Worm (Caenorhabditis elegans) whole organism, L1 larva: ENCODE measurements around the gene sma-10.

Experiments
- C04F5.9 ChIP-seq: sonication (generic microtip); optimal IDR thresholded peaks from 2 replicates; lab custom pipeline; 2016; ENCODE audit warnings: missing genetic modification characterization, missing compliant biosample characterization
- C16A3.4 ChIP-seq: fragments of 150-350 bp; optimal IDR thresholded peaks from 2 replicates; lab custom pipeline; 2014; ENCODE audit warnings: missing biosample characterization, missing genetic modification characterization
- C34B4.2 ChIP-seq: sonication (generic microtip); optimal IDR thresholded peaks from 2 replicates; lab custom pipeline; 2017; ENCODE audit warnings: mild to moderate bottlenecking, missing genetic modification characterization, missing compliant biosample characterization
- alr-1 ChIP-seq: fragments of 200-800 bp; sonication (Bioruptor generic); optimal IDR thresholded peaks from 2 replicates; lab custom pipeline; 2018; ENCODE audit warnings: borderline replicate concordance, mild to moderate bottlenecking, missing genetic modification characterization, missing compliant biosample characterization
- aly-2 ChIP-seq: fragments of 150-350 bp; optimal IDR thresholded peaks from 2 replicates; lab custom pipeline; 2014; ENCODE audit warnings: missing biosample characterization, missing genetic modification characterization
- ama-1 ChIP-seq: fragments of 150-350 bp; optimal IDR thresholded peaks from 2 replicates; lab custom pipeline; 2014
- blmp-1 ChIP-seq: fragments of 150-350 bp; optimal IDR thresholded peaks from 2 replicates; lab custom pipeline; 2014; ENCODE audit warnings: missing biosample characterization, missing genetic modification characterization
- ceh-82 ChIP-seq, 3 experiments: fragments of 150-350 bp in 1 of 3; sonication (generic microtip) in 2 of 3; optimal IDR thresholded peaks; 2 replicates each; lab custom pipeline; 2014 to 2017; ENCODE audit warnings: missing biosample characterization in 3 of 3, missing genetic modification characterization in 3 of 3
- ceh-90 ChIP-seq: sonication (generic microtip); optimal IDR thresholded peaks from 2 replicates; lab custom pipeline; 2016; ENCODE audit warnings: missing genetic modification characterization, missing compliant biosample characterization
- dpl-1 ChIP-seq, 3 experiments: fragments of 150-350 bp in 2 of 3; sonication (generic microtip) in 1 of 3; optimal IDR thresholded peaks; 2 replicates each; lab custom pipeline; 2014 to 2017; ENCODE audit warnings: missing biosample characterization in 3 of 3, missing genetic modification characterization in 3 of 3, missing genetic modification reagents in 3 of 3
- dsc-1 ChIP-seq: sonication (generic microtip); optimal IDR thresholded peaks from 2 replicates; lab custom pipeline; 2016; ENCODE audit warnings: mild to moderate bottlenecking, missing genetic modification characterization, missing compliant biosample characterization
- efl-1 ChIP-seq, 4 experiments: fragments of 150-350 bp; optimal IDR thresholded peaks in 3 of 4; peaks in 1 of 4; 1 replicate in 1 of 4; 2 replicates in 3 of 4; lab custom pipeline; 2014; ENCODE audit warnings: missing biosample characterization in 2 of 4, missing genetic modification characterization in 2 of 4, missing genetic modification reagents in 2 of 4
- elt-2 ChIP-seq: sonication (generic microtip); optimal IDR thresholded peaks from 2 replicates; lab custom pipeline; 2016; ENCODE audit warnings: missing genetic modification characterization, mild to moderate bottlenecking, inconsistent platforms, missing compliant biosample characterization, missing genetic modification reagents
- fkh-10 ChIP-seq: sonication (generic microtip); optimal IDR thresholded peaks from 2 replicates; lab custom pipeline; 2017; ENCODE audit warnings: missing biosample characterization, missing genetic modification reagents, missing genetic modification characterization
- fkh-8 ChIP-seq: sonication (generic microtip); optimal IDR thresholded peaks from 2 replicates; lab custom pipeline; 2016; ENCODE audit warnings: mild to moderate bottlenecking, missing genetic modification characterization, missing compliant biosample characterization
- fos-1 ChIP-seq: fragments of 150-350 bp; optimal IDR thresholded peaks from 2 replicates; lab custom pipeline; 2014; ENCODE audit warnings: missing biosample characterization, missing genetic modification characterization
- grh-1 ChIP-seq: fragments of 200-800 bp; sonication (Bioruptor generic); IDR thresholded peaks from 2 replicates; pipeline ENCODE4 v1.3.6; 2022; ENCODE audit warnings: missing genetic modification reagents, missing genetic modification characterization, missing compliant biosample characterization
- hlh-17 ChIP-seq: fragments of 200-800 bp; sonication (Bioruptor generic); optimal IDR thresholded peaks from 2 replicates; lab custom pipeline; 2018; ENCODE audit warnings: missing genetic modification characterization, mild to moderate bottlenecking, missing compliant biosample characterization, moderate library complexity, borderline replicate concordance
- hlh-4 ChIP-seq: sonication (generic microtip); optimal IDR thresholded peaks from 2 replicates; lab custom pipeline; 2016; ENCODE audit warnings: mild to moderate bottlenecking, missing genetic modification characterization, missing compliant biosample characterization
- hpl-2 ChIP-seq: fragments of 150-350 bp; optimal IDR thresholded peaks from 2 replicates; lab custom pipeline; 2014; ENCODE audit warnings: missing biosample characterization, missing genetic modification reagents, missing genetic modification characterization
- irx-1 ChIP-seq: sonication (generic microtip); optimal IDR thresholded peaks from 2 replicates; lab custom pipeline; 2016; ENCODE audit warnings: missing genetic modification characterization, missing compliant biosample characterization
- isw-1 ChIP-seq: fragments of 200-800 bp; sonication (Bioruptor generic); IDR thresholded peaks from 2 replicates; pipeline ENCODE4 v1.3.6; 2022; ENCODE audit warnings: missing genetic modification characterization, missing compliant biosample characterization
- jun-1 ChIP-seq: fragments of 150-350 bp; optimal IDR thresholded peaks from 2 replicates; lab custom pipeline; 2014; ENCODE audit warnings: missing biosample characterization, missing genetic modification reagents, missing genetic modification characterization
- lin-13 ChIP-seq: fragments of 150-350 bp; optimal IDR thresholded peaks from 2 replicates; lab custom pipeline; 2014; ENCODE audit warnings: missing biosample characterization, missing genetic modification reagents, missing genetic modification characterization
- lir-3 ChIP-seq: sonication (generic microtip); optimal IDR thresholded peaks from 2 replicates; lab custom pipeline; 2016; ENCODE audit warnings: mild to moderate bottlenecking, missing genetic modification characterization, moderate library complexity, missing compliant biosample characterization; ENCODE audit not compliant: poor library complexity
- lsy-2 ChIP-seq, 2 experiments: fragments of 150-350 bp; optimal IDR thresholded peaks; 2 replicates each; lab custom pipeline; 2014; ENCODE audit warnings: missing biosample characterization in 2 of 2, missing genetic modification characterization in 2 of 2
- mdl-1 ChIP-seq, 2 experiments: fragments of 150-350 bp; optimal IDR thresholded peaks; 2 replicates each; lab custom pipeline; 2014 to 2017; ENCODE audit warnings: missing biosample characterization in 2 of 2, missing genetic modification characterization in 2 of 2, inconsistent platforms in 1 of 2
- nhr-11 ChIP-seq: fragments of 150-350 bp; optimal IDR thresholded peaks from 2 replicates; lab custom pipeline; 2014; ENCODE audit warnings: missing biosample characterization, missing genetic modification characterization
- nhr-12 ChIP-seq: sonication (generic microtip); optimal IDR thresholded peaks from 2 replicates; lab custom pipeline; 2017; ENCODE audit warnings: missing biosample characterization, missing genetic modification characterization
- nhr-20 ChIP-seq: sonication (generic microtip); optimal IDR thresholded peaks from 2 replicates; lab custom pipeline; 2016; ENCODE audit warnings: mild to moderate bottlenecking, missing genetic modification characterization, missing compliant biosample characterization
- nhr-237 ChIP-seq: fragments of 150-350 bp; optimal IDR thresholded peaks from 2 replicates; lab custom pipeline; 2014; ENCODE audit warnings: missing biosample characterization, missing genetic modification characterization
- nhr-28 ChIP-seq: fragments of 150-350 bp; optimal IDR thresholded peaks from 2 replicates; lab custom pipeline; 2014; ENCODE audit warnings: missing biosample characterization, missing genetic modification characterization
- nhr-47 ChIP-seq: sonication (generic microtip); optimal IDR thresholded peaks from 2 replicates; lab custom pipeline; 2016; ENCODE audit warnings: mild to moderate bottlenecking, missing genetic modification characterization, moderate library complexity, missing compliant biosample characterization
- nhr-76 ChIP-seq: sonication (generic microtip); optimal IDR thresholded peaks from 2 replicates; lab custom pipeline; 2017; ENCODE audit warnings: missing biosample characterization, missing genetic modification characterization
- nhr-77 ChIP-seq: fragments of 150-350 bp; optimal IDR thresholded peaks from 2 replicates; lab custom pipeline; 2014; ENCODE audit warnings: missing biosample characterization, missing genetic modification characterization
- nhr-90 ChIP-seq: sonication (generic microtip); optimal IDR thresholded peaks from 2 replicates; lab custom pipeline; 2016; ENCODE audit warnings: mild to moderate bottlenecking, missing genetic modification characterization, missing compliant biosample characterization; ENCODE audit not compliant: poor library complexity
- pag-3 ChIP-seq: sonication (generic microtip); optimal IDR thresholded peaks from 2 replicates; lab custom pipeline; 2017; ENCODE audit warnings: missing genetic modification characterization, mild to moderate bottlenecking, missing compliant biosample characterization, antibody characterized with exemption, borderline replicate concordance; ENCODE audit not compliant: insufficient read depth
- pax-3 ChIP-seq: fragments of 200-800 bp; sonication (Bioruptor generic); optimal IDR thresholded peaks from 2 replicates; lab custom pipeline; 2018; ENCODE audit warnings: mild to moderate bottlenecking, missing genetic modification characterization, moderate library complexity, missing compliant biosample characterization
- pqm-1 ChIP-seq: sonication (generic microtip); optimal IDR thresholded peaks from 3 replicates; lab custom pipeline; 2017; ENCODE audit warnings: missing biosample characterization, missing genetic modification characterization
- rnt-1 ChIP-seq: sonication (generic microtip); optimal IDR thresholded peaks from 2 replicates; lab custom pipeline; 2016; ENCODE audit warnings: mild to moderate bottlenecking, missing genetic modification characterization, moderate library complexity, missing compliant biosample characterization
- skn-1 ChIP-seq: fragments of 150-350 bp; optimal IDR thresholded peaks from 2 replicates; lab custom pipeline; 2014; ENCODE audit warnings: missing biosample characterization, missing genetic modification characterization
- snu-23 ChIP-seq: sonication (generic microtip); optimal IDR thresholded peaks from 2 replicates; lab custom pipeline; 2016; ENCODE audit warnings: missing genetic modification characterization, missing compliant biosample characterization
- sox-4 ChIP-seq: sonication (generic microtip); optimal IDR thresholded peaks from 2 replicates; lab custom pipeline; 2016; ENCODE audit warnings: missing genetic modification characterization, missing compliant biosample characterization
- sup-37 ChIP-seq: fragments of 200-800 bp; sonication (Bioruptor generic); optimal IDR thresholded peaks from 2 replicates; lab custom pipeline; 2018; ENCODE audit warnings: mild to moderate bottlenecking, missing genetic modification characterization, missing compliant biosample characterization
- tbx-2 ChIP-seq: sonication (generic microtip); optimal IDR thresholded peaks from 2 replicates; lab custom pipeline; 2016; ENCODE audit warnings: missing genetic modification characterization, missing compliant biosample characterization
- unc-62 ChIP-seq: fragments of 150-350 bp; optimal IDR thresholded peaks from 2 replicates; lab custom pipeline; 2014; ENCODE audit warnings: missing biosample characterization, missing genetic modification reagents, missing genetic modification characterization
- unc-86 ChIP-seq: sonication (generic microtip); optimal IDR thresholded peaks from 2 replicates; lab custom pipeline; 2016; ENCODE audit warnings: missing genetic modification characterization, missing compliant biosample characterization
- unc-98 ChIP-seq: fragments of 200-800 bp; sonication (Bioruptor generic); IDR thresholded peaks from 2 replicates; pipeline ENCODE4 v1.3.6; 2022; ENCODE audit warnings: missing genetic modification characterization, missing compliant biosample characterization
- zip-4 ChIP-seq: fragments of 200-800 bp; sonication (Bioruptor generic); optimal IDR thresholded peaks from 2 replicates; lab custom pipeline; 2018; ENCODE audit warnings: mild to moderate bottlenecking, missing genetic modification characterization, moderate library complexity, missing compliant biosample characterization
- ztf-11 ChIP-seq, 2 experiments: sonication (generic microtip); optimal IDR thresholded peaks; 2 replicates each; lab custom pipeline; 2016 to 2017; ENCODE audit warnings: missing genetic modification characterization in 2 of 2, missing biosample characterization in 1 of 2, missing compliant biosample characterization in 1 of 2
- ztf-4 ChIP-seq: fragments of 150-350 bp; optimal IDR thresholded peaks from 2 replicates; lab custom pipeline; 2014; ENCODE audit warnings: missing biosample characterization, missing genetic modification characterization

sma-10 gene

ce11 chrIV:255379-255857 lies 18.8 kb upstream of the sma-10 start, which contains the start of gene rcat-1 (continued):
- peak; percentile 63 for TF ChIP-seq nhr-20
- peak; percentile 10 for TF ChIP-seq aly-2
- peak; percentile 59 for TF ChIP-seq unc-86 (tag; lab: Kevin White, UChicago)
- TF ChIP-seq unc-98 (GFP tag; lab: Robert Waterston, UW): no peak
- TF ChIP-seq snu-23: peak; percentile 88
- no peak for TF ChIP-seq pag-3
- TF ChIP-seq lin-13 (GFP tag; lab: Kevin White, UChicago): peak; percentile 91
- TF ChIP-seq nhr-11 (tag; lab: Kevin White, UChicago): peak; percentile 43
- TF ChIP-seq ztf-11 (tag; optimal IDR thresholded peaks at IDR 0.05; lab: Kevin White, UChicago): no peak
- TF ChIP-seq lsy-2 (tag; optimal IDR thresholded peaks at IDR 0.05; lab: Kevin White, UChicago): peak; percentile 85 to 96
- peak; percentile 82 for TF ChIP-seq nhr-77 (tag; lab: Kevin White, UChicago)
- TF ChIP-seq nhr-12: no peak
- TF ChIP-seq elt-2 (tag; lab: Kevin White, UChicago): no peak
- peak; percentile 43 for TF ChIP-seq lir-3 (tag; lab: Kevin White, UChicago)
- peak; percentile 78 to 95 (median 81) for TF ChIP-seq ceh-82 (tag; optimal IDR thresholded peaks at IDR 0.05; lab: Kevin White, UChicago)
- peak; percentile 20 for TF ChIP-seq C04F5.9 (tag; lab: Kevin White, UChicago)
- TF ChIP-seq nhr-237: peak; percentile 81
- TF ChIP-seq hlh-4 (tag; lab: Kevin White, UChicago): no peak
- TF ChIP-seq nhr-47 (tag; lab: Kevin White, UChicago): peak; percentile 84
- TF ChIP-seq grh-1 (GFP tag; lab: Robert Waterston, UW): no peak
- no peak for TF ChIP-seq zip-4 (GFP tag; lab: Kevin White, UChicago)
- no peak for TF ChIP-seq unc-62
- TF ChIP-seq ama-1 (lab: Kevin White, UChicago): peak; percentile 8
- TF ChIP-seq hpl-2: no peak
- TF ChIP-seq nhr-28: no peak
- no peak for TF ChIP-seq sup-37 (GFP tag; lab: Kevin White, UChicago)
- peak; percentile 44 for TF ChIP-seq dsc-1 (tag; lab: Kevin White, UChicago)
- TF ChIP-seq tbx-2 (tag; lab: Kevin White, UChicago): peak; percentile 80
- no peak for TF ChIP-seq nhr-76
- peak; percentile 32 for TF ChIP-seq fkh-10 (GFP tag; lab: Kevin White, UChicago)
- TF ChIP-seq pqm-1 (tag; lab: Kevin White, UChicago): no peak
- TF ChIP-seq ceh-90 (tag; lab: Kevin White, UChicago): peak; percentile 35
- TF ChIP-seq pax-3: peak; percentile 29
- peak; percentile 71 for TF ChIP-seq jun-1 (tag; lab: Kevin White, UChicago)
- TF ChIP-seq nhr-90 (tag; lab: Kevin White, UChicago): peak; percentile 55
- no peak for TF ChIP-seq hlh-17 (GFP tag; lab: Kevin White, UChicago)

ce11 chrIV:257095-257494 lies 17.1 kb upstream of the sma-10 start, which contains the start of gene R02D3.8:
TSS of gene R02D3.8 (minus strand) at chrIV:257203.
- TF ChIP-seq elt-2 (tag; lab: Kevin White, UChicago): no peak
- no peak for TF ChIP-seq sox-4
- TF ChIP-seq lin-13 (GFP tag; lab: Kevin White, UChicago): peak; percentile 31
- no peak for TF ChIP-seq nhr-237
- no peak for TF ChIP-seq fos-1 (tag; lab: Kevin White, UChicago)
- TF ChIP-seq rnt-1 (tag; lab: Kevin White, UChicago): peak; percentile 89
- no peak for TF ChIP-seq grh-1 (GFP tag; lab: Robert Waterston, UW)
- TF ChIP-seq ztf-4 (tag; lab: Kevin White, UChicago): no peak
- no peak for TF ChIP-seq isw-1
- TF ChIP-seq hpl-2: no peak
- TF ChIP-seq ceh-90 (tag; lab: Kevin White, UChicago): peak; percentile 75
- peak; percentile 35 for TF ChIP-seq C16A3.4 (tag; lab: Kevin White, UChicago)
- TF ChIP-seq nhr-28: no peak
- TF ChIP-seq skn-1 (tag; lab: Kevin White, UChicago): no peak
- TF ChIP-seq fkh-8 (tag; lab: Kevin White, UChicago): peak; percentile 12
- TF ChIP-seq ama-1 (lab: Kevin White, UChicago): no peak
- no peak for TF ChIP-seq mdl-1 (tag; optimal IDR thresholded peaks at IDR 0.05; lab: Kevin White, UChicago)
- no peak for TF ChIP-seq blmp-1 (tag; lab: Kevin White, UChicago)
- TF ChIP-seq irx-1 (tag; lab: Kevin White, UChicago): peak; percentile 27
- peak; percentile 45 to 65 for TF ChIP-seq efl-1 (optimal IDR thresholded peaks at IDR 0.05; lab: Kevin White, UChicago)
- TF ChIP-seq efl-1 (GFP tag; optimal IDR thresholded peaks at IDR 0.05 in 1 of 2; lab: Kevin White, UChicago): peak; percentile 64 to 95
- no peak for TF ChIP-seq alr-1 (tag; lab: Kevin White, UChicago)
- peak; percentile 48 for TF ChIP-seq dsc-1 (tag; lab: Kevin White, UChicago)
- TF ChIP-seq C34B4.2 (tag; lab: Kevin White, UChicago): no peak
- no peak for TF ChIP-seq pax-3
- TF ChIP-seq dpl-1 (GFP tag; optimal IDR thresholded peaks at IDR 0.05; lab: Kevin White, UChicago): peak; percentile 48 to 67 (median 55)
- no peak for TF ChIP-seq hlh-4 (tag; lab: Kevin White, UChicago)
